Worm (Caenorhabditis elegans): ENCODE data around the gene F46F5.5.

F46F5.5 gene

ce11 chrII:843971-844370, 31.2 kb upstream of the F46F5.5 start, which contains the start of gene F28A10.4:
Gene F28A10.4, plus strand, starts transcription at chrII:844271.
- TF ChIP-seq C17E4.6 (GFP tag; IDR thresholded peaks at IDR 0.05) (no peak), snpc-1.1 (tag; optimal IDR thresholded peaks at IDR 0.05; ENCODE audit: insufficient read depth) (no peak), ama-1 (optimal IDR thresholded peaks at IDR 0.05) (no peak), ama-1 (GFP tag; optimal IDR thresholded peaks at IDR 0.05) (no peak), tlf-1 (GFP tag; optimal IDR thresholded peaks at IDR 0.05) (no peak), chd-7 (tag; optimal IDR thresholded peaks at IDR 0.05) (no peak), atf-7 (tag; optimal IDR thresholded peaks at IDR 0.05) (no peak), dpff-1 (tag; optimal IDR thresholded peaks at IDR 0.05) (no peak), nhr-27 (tag; optimal IDR thresholded peaks at IDR 0.05) (no peak), unc-130 (GFP tag; optimal IDR thresholded peaks at IDR 0.05) (no peak)

- TF ChIP-seq K11D2.4 (GFP tag; IDR thresholded peaks at IDR 0.05) (no peak), unc-62 (GFP tag; optimal IDR thresholded peaks at IDR 0.05) (no peak), attf-5 (GFP tag; optimal IDR thresholded peaks at IDR 0.05) (no peak), madf-8 (GFP tag; conservative IDR thresholded peaks at IDR 0.05) (no peak), B0336.3 (GFP tag; IDR thresholded peaks at IDR 0.05) (no peak), dpl-1 (GFP tag; optimal IDR thresholded peaks at IDR 0.05) (no peak), ceh-79 (tag; optimal IDR thresholded peaks at IDR 0.05) (no peak), F37B4.10 (GFP tag; IDR thresholded peaks at IDR 0.05) (no peak), lin-35 (GFP tag; optimal IDR thresholded peaks at IDR 0.05) (no peak), unc-130 (GFP tag; optimal IDR thresholded peaks at IDR 0.05) (no peak)
Measured at ce11 chrII:840131-840530, 27.3 kb upstream of the F46F5.5 start, which contains the start of gene clc-33. Gene clc-33, plus strand, starts transcription at chrII:840431.

- TF ChIP-seq F10E7.11 (tag; optimal IDR thresholded peaks at IDR 0.05) (no peak), sea-2 (GFP tag; IDR thresholded peaks at IDR 0.05) (no peak), tbp1 (GFP tag; optimal IDR thresholded peaks at IDR 0.05) (no peak), bed-2 (GFP tag; IDR thresholded peaks at IDR 0.05) (no peak)
Measured at ce11 chrII:838414-838813, 25.6 kb upstream of the F46F5.5 start, which contains the start of gene F28A10.8. Gene F28A10.8, minus strand, starts transcription at chrII:838514.

ce11 chrII:825521-825920, 12.7 kb upstream of the F46F5.5 start, which contains the start of gene F28A10.1:
Gene F28A10.1, plus strand, starts transcription at chrII:825821.
- no peak for TF ChIP-seq unc-130 (GFP tag; optimal IDR thresholded peaks at IDR 0.05)
- TF ChIP-seq tbx-9 (tag; optimal IDR thresholded peaks at IDR 0.05; ENCODE audit: borderline replicate concordance), result no peak
- TF ChIP-seq Y53G8AR.9 (GFP tag; conservative IDR thresholded peaks at IDR 0.05), result no peak
- no peak for TF ChIP-seq F33H1.4 (GFP tag; IDR thresholded peaks at IDR 0.05)
- no peak for TF ChIP-seq akir-1 (GFP tag; optimal IDR thresholded peaks at IDR 0.05)
- no peak for TF ChIP-seq ztf-22 (GFP tag; optimal IDR thresholded peaks at IDR 0.05)
- TF ChIP-seq madf-10 (tag; optimal IDR thresholded peaks at IDR 0.05), result no peak
- no peak for TF ChIP-seq unc-62 (GFP tag; optimal IDR thresholded peaks at IDR 0.05)
- TF ChIP-seq F37B4.10 (GFP tag; IDR thresholded peaks at IDR 0.05), result no peak
- TF ChIP-seq tbp1 (GFP tag; optimal IDR thresholded peaks at IDR 0.05), result no peak
- no peak for TF ChIP-seq F10E7.11 (tag; optimal IDR thresholded peaks at IDR 0.05)
- TF ChIP-seq F52B5.7 (tag; optimal IDR thresholded peaks at IDR 0.05), result no peak
- no peak for TF ChIP-seq cebp-2 (GFP tag; IDR thresholded peaks at IDR 0.05)
- no peak for TF ChIP-seq F22D6.2 (tag; optimal IDR thresholded peaks at IDR 0.05)
- TF ChIP-seq Y79H2A.3 (GFP tag; conservative IDR thresholded peaks at IDR 0.05), result no peak
- no peak for TF ChIP-seq lin-54 (GFP tag; optimal IDR thresholded peaks at IDR 0.05)
- TF ChIP-seq nhr-179 (tag; optimal IDR thresholded peaks at IDR 0.05), result no peak
- TF ChIP-seq nfya-2 (GFP tag; IDR thresholded peaks at IDR 0.05), result no peak
- TF ChIP-seq T26A5.8 (tag; optimal IDR thresholded peaks at IDR 0.05), result no peak
- no peak for TF ChIP-seq egrh-3 (GFP tag; IDR thresholded peaks at IDR 0.05)

Measured in whole organism, young adult.